Worm (Caenorhabditis elegans) whole organism, L1 larva: ENCODE results near the gene R07B1.9.

ENCODE experiments used
- C04F5.9 ChIP-seq: sonication (generic microtip); optimal IDR thresholded peaks from 2 replicates; lab custom pipeline; 2016; ENCODE audit warnings: missing genetic modification characterization, missing compliant biosample characterization
- F16B12.6 ChIP-seq: fragments of 150-350 bp; optimal IDR thresholded peaks from 2 replicates; lab custom pipeline; 2014; ENCODE audit warnings: missing biosample characterization, missing genetic modification characterization
- aly-2 ChIP-seq: fragments of 150-350 bp; optimal IDR thresholded peaks from 2 replicates; lab custom pipeline; 2014; ENCODE audit warnings: missing biosample characterization, missing genetic modification characterization
- ama-1 ChIP-seq: fragments of 150-350 bp; optimal IDR thresholded peaks from 2 replicates; lab custom pipeline; 2014
- blmp-1 ChIP-seq: fragments of 150-350 bp; optimal IDR thresholded peaks from 2 replicates; lab custom pipeline; 2014; ENCODE audit warnings: missing biosample characterization, missing genetic modification characterization
- ceh-63 ChIP-seq: fragments of 200-800 bp; sonication (Bioruptor generic); optimal IDR thresholded peaks from 2 replicates; lab custom pipeline; 2018; ENCODE audit warnings: mild to moderate bottlenecking, missing genetic modification characterization, missing compliant biosample characterization
- ceh-8 ChIP-seq: fragments of 200-800 bp; sonication (Bioruptor generic); optimal IDR thresholded peaks from 2 replicates; lab custom pipeline; 2018; ENCODE audit warnings: mild to moderate bottlenecking, missing genetic modification characterization, moderate library complexity, missing compliant biosample characterization
- ceh-82 ChIP-seq, 3 experiments: fragments of 150-350 bp in 1 of 3; sonication (generic microtip) in 2 of 3; optimal IDR thresholded peaks; 2 replicates each; lab custom pipeline; 2014 to 2017; ENCODE audit warnings: missing biosample characterization in 3 of 3, missing genetic modification characterization in 3 of 3
- ces-1 ChIP-seq: fragments of 150-350 bp; optimal IDR thresholded peaks from 2 replicates; lab custom pipeline; 2014; ENCODE audit warnings: missing biosample characterization, missing genetic modification reagents, missing genetic modification characterization
- dpl-1 ChIP-seq, 3 experiments: fragments of 150-350 bp in 2 of 3; sonication (generic microtip) in 1 of 3; optimal IDR thresholded peaks; 2 replicates each; lab custom pipeline; 2014 to 2017; ENCODE audit warnings: missing biosample characterization in 3 of 3, missing genetic modification characterization in 3 of 3, missing genetic modification reagents in 3 of 3
- dsc-1 ChIP-seq: sonication (generic microtip); optimal IDR thresholded peaks from 2 replicates; lab custom pipeline; 2016; ENCODE audit warnings: mild to moderate bottlenecking, missing genetic modification characterization, missing compliant biosample characterization
- efl-1 ChIP-seq, 4 experiments: fragments of 150-350 bp; optimal IDR thresholded peaks in 3 of 4; peaks in 1 of 4; 1 replicate in 1 of 4; 2 replicates in 3 of 4; lab custom pipeline; 2014; ENCODE audit warnings: missing biosample characterization in 2 of 4, missing genetic modification characterization in 2 of 4, missing genetic modification reagents in 2 of 4
- efl-3 ChIP-seq: fragments of 200-800 bp; sonication (Bioruptor generic); optimal IDR thresholded peaks from 2 replicates; lab custom pipeline; 2018; ENCODE audit warnings: mild to moderate bottlenecking, missing genetic modification characterization, missing compliant biosample characterization
- egl-27 ChIP-seq, 2 experiments: fragments of 150-350 bp in 1 of 2; sonication (generic microtip); optimal IDR thresholded peaks; 3 replicates each; lab custom pipeline; 2017 to 2018; ENCODE audit warnings: missing biosample characterization in 2 of 2, missing genetic modification characterization in 2 of 2, missing genetic modification reagents in 2 of 2
- elt-2 ChIP-seq: sonication (generic microtip); optimal IDR thresholded peaks from 2 replicates; lab custom pipeline; 2016; ENCODE audit warnings: missing genetic modification characterization, mild to moderate bottlenecking, inconsistent platforms, missing compliant biosample characterization, missing genetic modification reagents
- elt-3 ChIP-seq, 6 experiments: fragments of 150-350 bp in 1 of 6; sonication (generic microtip); optimal IDR thresholded peaks; 2 replicates each; lab custom pipeline; 2017 to 2018; ENCODE audit warnings: missing biosample characterization in 6 of 6, missing genetic modification characterization in 6 of 6, inconsistent platforms in 1 of 6
- ets-5 ChIP-seq: fragments of 200-800 bp; sonication (Bioruptor generic); IDR thresholded peaks from 2 replicates; pipeline ENCODE4 v1.3.6; 2022; ENCODE audit warnings: missing genetic modification characterization, missing compliant biosample characterization
- fkh-8 ChIP-seq: sonication (generic microtip); optimal IDR thresholded peaks from 2 replicates; lab custom pipeline; 2016; ENCODE audit warnings: mild to moderate bottlenecking, missing genetic modification characterization, missing compliant biosample characterization
- hlh-4 ChIP-seq: sonication (generic microtip); optimal IDR thresholded peaks from 2 replicates; lab custom pipeline; 2016; ENCODE audit warnings: mild to moderate bottlenecking, missing genetic modification characterization, missing compliant biosample characterization
- hpl-2 ChIP-seq: fragments of 150-350 bp; optimal IDR thresholded peaks from 2 replicates; lab custom pipeline; 2014; ENCODE audit warnings: missing biosample characterization, missing genetic modification reagents, missing genetic modification characterization
- irx-1 ChIP-seq: sonication (generic microtip); optimal IDR thresholded peaks from 2 replicates; lab custom pipeline; 2016; ENCODE audit warnings: missing genetic modification characterization, missing compliant biosample characterization
- lin-14 ChIP-seq: fragments of 200-800 bp; sonication (Bioruptor generic); optimal IDR thresholded peaks from 2 replicates; lab custom pipeline; 2018; ENCODE audit warnings: mild to moderate bottlenecking, missing genetic modification characterization, moderate library complexity, missing compliant biosample characterization
- lin-39 ChIP-seq: fragments of 150-350 bp; optimal IDR thresholded peaks from 2 replicates; lab custom pipeline; 2014; ENCODE audit warnings: missing biosample characterization, missing genetic modification reagents, missing genetic modification characterization
- lsy-2 ChIP-seq, 2 experiments: fragments of 150-350 bp; optimal IDR thresholded peaks; 2 replicates each; lab custom pipeline; 2014; ENCODE audit warnings: missing biosample characterization in 2 of 2, missing genetic modification characterization in 2 of 2
- mdl-1 ChIP-seq, 2 experiments: fragments of 150-350 bp; optimal IDR thresholded peaks; 2 replicates each; lab custom pipeline; 2014 to 2017; ENCODE audit warnings: missing biosample characterization in 2 of 2, missing genetic modification characterization in 2 of 2, inconsistent platforms in 1 of 2
- mef-2 ChIP-seq: fragments of 150-350 bp; optimal IDR thresholded peaks from 2 replicates; lab custom pipeline; 2014; ENCODE audit warnings: missing biosample characterization, missing genetic modification characterization
- mep-1 ChIP-seq: fragments of 150-350 bp; optimal IDR thresholded peaks from 2 replicates; lab custom pipeline; 2014; ENCODE audit warnings: missing biosample characterization, missing genetic modification characterization
- nhr-47 ChIP-seq: sonication (generic microtip); optimal IDR thresholded peaks from 2 replicates; lab custom pipeline; 2016; ENCODE audit warnings: mild to moderate bottlenecking, missing genetic modification characterization, moderate library complexity, missing compliant biosample characterization
- nhr-71 ChIP-seq: sonication (generic microtip); optimal IDR thresholded peaks from 2 replicates; lab custom pipeline; 2016; ENCODE audit warnings: mild to moderate bottlenecking, missing genetic modification characterization, moderate library complexity, missing compliant biosample characterization
- nhr-76 ChIP-seq: sonication (generic microtip); optimal IDR thresholded peaks from 2 replicates; lab custom pipeline; 2017; ENCODE audit warnings: missing biosample characterization, missing genetic modification characterization
- nhr-84 ChIP-seq: sonication (generic microtip); optimal IDR thresholded peaks from 2 replicates; lab custom pipeline; 2017; ENCODE audit warnings: missing biosample characterization, missing genetic modification characterization
- nhr-85 ChIP-seq: sonication (generic microtip); peaks from one replicate; lab custom pipeline; 2016; ENCODE audit warnings: missing genetic modification characterization, inconsistent platforms, missing compliant biosample characterization
- rnt-1 ChIP-seq: sonication (generic microtip); optimal IDR thresholded peaks from 2 replicates; lab custom pipeline; 2016; ENCODE audit warnings: mild to moderate bottlenecking, missing genetic modification characterization, moderate library complexity, missing compliant biosample characterization
- skn-1 ChIP-seq: fragments of 150-350 bp; optimal IDR thresholded peaks from 2 replicates; lab custom pipeline; 2014; ENCODE audit warnings: missing biosample characterization, missing genetic modification characterization
- snpc-4 ChIP-seq: fragments of 150-350 bp; optimal IDR thresholded peaks from 2 replicates; lab custom pipeline; 2014; ENCODE audit warnings: missing biosample characterization, missing genetic modification characterization
- snu-23 ChIP-seq: sonication (generic microtip); optimal IDR thresholded peaks from 2 replicates; lab custom pipeline; 2016; ENCODE audit warnings: missing genetic modification characterization, missing compliant biosample characterization
- sox-4 ChIP-seq: sonication (generic microtip); optimal IDR thresholded peaks from 2 replicates; lab custom pipeline; 2016; ENCODE audit warnings: missing genetic modification characterization, missing compliant biosample characterization
- sup-37 ChIP-seq: fragments of 200-800 bp; sonication (Bioruptor generic); optimal IDR thresholded peaks from 2 replicates; lab custom pipeline; 2018; ENCODE audit warnings: mild to moderate bottlenecking, missing genetic modification characterization, missing compliant biosample characterization
- swsn-7 ChIP-seq: sonication (generic microtip); optimal IDR thresholded peaks from 2 replicates; lab custom pipeline; 2016; ENCODE audit warnings: missing genetic modification characterization, missing compliant biosample characterization
- unc-130 ChIP-seq: fragments of 150-350 bp; optimal IDR thresholded peaks from 2 replicates; lab custom pipeline; 2017; ENCODE audit warnings: missing biosample characterization, missing genetic modification characterization, inconsistent platforms
- unc-62 ChIP-seq: fragments of 150-350 bp; optimal IDR thresholded peaks from 2 replicates; lab custom pipeline; 2014; ENCODE audit warnings: missing biosample characterization, missing genetic modification reagents, missing genetic modification characterization
- unc-86 ChIP-seq: sonication (generic microtip); optimal IDR thresholded peaks from 2 replicates; lab custom pipeline; 2016; ENCODE audit warnings: missing genetic modification characterization, missing compliant biosample characterization
- zag-1 ChIP-seq: fragments of 150-350 bp; optimal IDR thresholded peaks from 2 replicates; lab custom pipeline; 2014; ENCODE audit warnings: missing biosample characterization, missing genetic modification characterization
- zip-4 ChIP-seq: fragments of 200-800 bp; sonication (Bioruptor generic); optimal IDR thresholded peaks from 2 replicates; lab custom pipeline; 2018; ENCODE audit warnings: mild to moderate bottlenecking, missing genetic modification characterization, moderate library complexity, missing compliant biosample characterization
- ztf-11 ChIP-seq, 2 experiments: sonication (generic microtip); optimal IDR thresholded peaks; 2 replicates each; lab custom pipeline; 2016 to 2017; ENCODE audit warnings: missing genetic modification characterization in 2 of 2, missing biosample characterization in 1 of 2, missing compliant biosample characterization in 1 of 2
- ztf-4 ChIP-seq: fragments of 150-350 bp; optimal IDR thresholded peaks from 2 replicates; lab custom pipeline; 2014; ENCODE audit warnings: missing biosample characterization, missing genetic modification characterization

The R07B1.9 gene

DNA sequence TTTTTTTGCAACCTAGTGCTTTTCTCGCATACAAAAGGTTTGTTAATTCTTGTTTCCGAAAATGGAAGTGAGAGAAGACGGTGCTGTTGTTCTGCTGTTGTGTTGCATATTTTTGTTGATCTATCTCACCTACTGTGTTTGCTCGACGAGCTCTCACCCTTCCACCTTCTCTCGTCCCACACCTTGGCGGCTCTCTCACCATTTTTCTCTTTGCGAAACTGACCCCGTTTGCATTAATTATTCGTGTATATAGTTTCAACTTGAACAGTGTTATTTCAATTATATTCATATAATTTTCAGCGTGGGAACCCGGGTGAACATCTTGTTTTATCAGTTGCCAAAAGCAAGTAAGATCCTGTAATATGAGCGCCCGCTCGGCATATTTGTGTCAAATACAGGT, at the start of gene R07B1.9:
R07B1.9 (plus strand) TSS at position 301 of the 400 bp plus-strand sequence.
- TF ChIP-seq aly-2 (tag; lab: Kevin White, UChicago) = no peak
- no peak for TF ChIP-seq elt-3 (tag; optimal IDR thresholded peaks at IDR 0.05; lab: Kevin White, UChicago)
- no peak for TF ChIP-seq efl-1 (optimal IDR thresholded peaks at IDR 0.05; lab: Kevin White, UChicago)
- TF ChIP-seq efl-1 (GFP tag; optimal IDR thresholded peaks at IDR 0.05 in 1 of 2; lab: Kevin White, UChicago) = peak in 1 of 2 experiments; percentile 11
- TF ChIP-seq mef-2 (tag; lab: Kevin White, UChicago) = no peak

DNA sequence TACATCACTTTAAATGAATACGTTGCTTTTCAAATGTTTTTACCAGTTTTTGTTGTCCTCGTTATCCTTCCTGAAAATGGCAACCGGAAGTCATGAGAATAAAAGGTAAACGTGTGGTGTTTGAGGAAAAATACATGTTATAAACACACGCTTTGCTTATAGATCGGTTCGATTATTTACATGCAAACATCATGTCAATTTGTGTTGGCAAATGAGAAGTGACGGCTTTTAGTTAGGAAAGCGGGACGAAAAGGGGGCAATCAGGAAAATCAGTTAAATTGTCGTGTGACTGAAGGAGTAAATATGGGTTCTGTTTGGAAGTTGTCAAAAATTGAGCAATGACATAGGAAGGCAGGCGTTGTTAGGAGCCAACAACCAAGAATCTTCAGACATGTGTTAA, 46.0 kb upstream of the R07B1.9 start, which contains the start of gene rrc-1:
rrc-1 (minus strand) TSS at position 74 of the 400 bp plus-strand sequence.
- TF ChIP-seq ceh-8 (GFP tag; lab: Kevin White, UChicago) (peak; percentile 76), mdl-1 (tag; optimal IDR thresholded peaks at IDR 0.05; lab: Kevin White, UChicago) (no peak)

DNA sequence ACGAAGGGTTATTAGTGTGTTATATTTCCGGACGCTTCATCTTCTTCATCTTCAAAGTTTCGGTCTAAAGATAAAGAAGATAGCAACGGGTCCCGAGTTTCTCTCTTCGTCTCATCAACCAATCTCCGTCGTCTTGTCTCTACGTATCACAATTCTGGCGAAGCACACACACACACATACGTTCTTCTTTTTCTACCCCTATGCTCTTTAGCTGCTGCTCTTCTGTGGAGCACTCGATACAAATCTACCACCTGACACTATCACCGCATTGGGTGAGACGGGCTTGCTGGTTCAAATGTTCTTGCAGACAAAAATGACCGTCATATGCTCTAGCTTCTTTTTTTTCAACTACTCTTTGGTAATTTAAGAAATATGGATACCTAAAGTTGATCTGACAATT, 44.8 kb upstream of the R07B1.9 start:
- peak; percentile 52 for TF ChIP-seq lin-14 (GFP tag; lab: Kevin White, UChicago)
- no peak for TF ChIP-seq ces-1
- TF ChIP-seq nhr-71 (tag; lab: Kevin White, UChicago) = peak; percentile 40
- peak in 1 of 2 experiments; percentile 3 for TF ChIP-seq lsy-2 (tag; optimal IDR thresholded peaks at IDR 0.05; lab: Kevin White, UChicago)
- peak; percentile 62 for TF ChIP-seq rnt-1 (tag; lab: Kevin White, UChicago)
- TF ChIP-seq efl-3 (GFP tag; lab: Kevin White, UChicago) = no peak
- TF ChIP-seq egl-27 (tag; optimal IDR thresholded peaks at IDR 0.05; lab: Kevin White, UChicago) = no peak
- TF ChIP-seq, all 84 proteins: peak for 4

DNA sequence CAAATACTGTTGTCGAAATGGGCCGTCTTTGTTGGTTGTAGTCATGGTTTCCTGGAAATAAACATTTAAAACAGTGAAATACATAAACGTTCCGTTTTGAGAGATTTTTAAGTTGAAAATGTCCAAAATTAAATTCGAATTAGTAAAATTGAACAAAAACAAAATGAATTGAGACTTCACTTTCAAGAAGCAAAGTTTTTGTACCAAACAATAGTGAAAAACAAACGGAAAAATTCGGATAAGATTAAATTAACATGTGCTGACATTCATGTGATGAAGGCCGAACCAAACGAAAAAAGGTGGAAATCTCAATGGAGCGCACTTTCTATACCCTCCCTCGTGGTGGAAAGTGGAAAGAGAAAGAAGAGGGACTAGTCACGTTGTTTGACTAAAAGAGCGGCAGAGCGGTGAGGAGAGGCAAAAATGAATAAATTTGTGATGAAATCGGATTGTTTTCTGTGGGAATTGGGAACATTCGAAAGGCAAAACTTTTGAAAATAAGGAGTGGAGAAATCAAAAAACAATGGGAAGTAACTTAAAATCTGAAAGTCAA, 39.2 kb upstream of the R07B1.9 start, which contains the start of gene ipla-2:
ipla-2 (minus strand) TSS at position 51 of the 553 bp plus-strand sequence.
- TF ChIP-seq unc-86 (tag; lab: Kevin White, UChicago) = no peak
- TF ChIP-seq blmp-1 (tag; lab: Kevin White, UChicago) = peak; percentile 80
- no peak for TF ChIP-seq sup-37
- TF ChIP-seq ceh-63 (GFP tag; lab: Kevin White, UChicago) = no peak
- TF ChIP-seq unc-62 (GFP tag; lab: Kevin White, UChicago) = no peak
- no peak for TF ChIP-seq ets-5 (GFP tag; lab: Robert Waterston, UW)
- TF ChIP-seq dsc-1 = peak; percentile 15
- TF ChIP-seq ceh-82 (tag; optimal IDR thresholded peaks at IDR 0.05; lab: Kevin White, UChicago) = peak in 2 of 3 experiments; percentile 11 to 70
- TF ChIP-seq zip-4 (GFP tag; lab: Kevin White, UChicago) = no peak
- TF ChIP-seq fkh-8 = peak; percentile 77
- no peak for TF ChIP-seq nhr-84 (tag; lab: Kevin White, UChicago)
- no peak for TF ChIP-seq unc-130 (tag; lab: Kevin White, UChicago)
- no peak for TF ChIP-seq ama-1 (lab: Kevin White, UChicago)
- TF ChIP-seq nhr-71 (tag; lab: Kevin White, UChicago) = peak; percentile 82
- TF ChIP-seq irx-1 (tag; lab: Kevin White, UChicago) = peak; percentile 31
- peak; percentile 70 for TF ChIP-seq swsn-7 (tag; lab: Kevin White, UChicago)
- TF ChIP-seq skn-1 = peak; percentile 87
- peak; percentile 94 for TF ChIP-seq lin-14 (GFP tag; lab: Kevin White, UChicago)
- TF ChIP-seq hpl-2 = peak; percentile 68
- peak; percentile 40 to 59 (median 48) for TF ChIP-seq dpl-1 (GFP tag; optimal IDR thresholded peaks at IDR 0.05; lab: Kevin White, UChicago)
- TF ChIP-seq nhr-85 = peak; percentile 69
- TF ChIP-seq F16B12.6 (tag; lab: Kevin White, UChicago) = peak; percentile 20
- no peak for TF ChIP-seq efl-3 (GFP tag; lab: Kevin White, UChicago)
- TF ChIP-seq snu-23 (GFP tag; lab: Kevin White, UChicago) = peak; percentile 88
- TF ChIP-seq nhr-76 (tag; lab: Kevin White, UChicago) = no peak
- peak; percentile 81 for TF ChIP-seq mep-1
- no peak for TF ChIP-seq elt-2 (tag; lab: Kevin White, UChicago)
- no peak for TF ChIP-seq zag-1
- TF ChIP-seq hlh-4 (tag; lab: Kevin White, UChicago) = no peak
- TF ChIP-seq ztf-4 = peak; percentile 10
- TF ChIP-seq lin-39 (tag; lab: Kevin White, UChicago) = no peak
- no peak for TF ChIP-seq C04F5.9 (tag; lab: Kevin White, UChicago)
- TF ChIP-seq snpc-4 = peak; percentile 32
- TF ChIP-seq sox-4 = no peak
- TF ChIP-seq lsy-2 (tag; optimal IDR thresholded peaks at IDR 0.05; lab: Kevin White, UChicago) = peak; percentile 59 to 70
- TF ChIP-seq nhr-47 (tag; lab: Kevin White, UChicago) = peak; percentile 65
- no peak for TF ChIP-seq ztf-11 (tag; optimal IDR thresholded peaks at IDR 0.05; lab: Kevin White, UChicago)
